Fruit fly (Drosophila melanogaster) Kc167 (cell line): ENCODE measurements around the gene Mat89Ba.

Experiments used
- insv ChIP-seq: fragments of >200 bp; optimal IDR thresholded peaks from 3 replicates; lab custom pipeline; 2018; ENCODE audit warnings: missing external identifiers
- psq ChIP-seq: fragments of >200 bp; optimal IDR thresholded peaks from 2 replicates; lab custom pipeline; 2017; ENCODE audit warnings: missing external identifiers
- ttk ChIP-seq: sonication (Bioruptor generic); optimal IDR thresholded peaks from 2 replicates; lab custom pipeline; 2017; ENCODE audit warnings: missing external identifiers

- TF ChIP-seq psq (lab: Kevin White, UChicago) (no peak), ttk (lab: Kevin White, UChicago) (no peak), insv (lab: Kevin White, UChicago) (no peak)
Measured at dm6 chr3R:16254616-16255601, 17.3 kb downstream of the Mat89Ba start.
